Worm (Caenorhabditis elegans) whole organism, young adult: ENCODE results near the gene fsn-1.
A peak's percentile ranks its signal among the peaks of the same experiment; 100 is the strongest.
"Not testable (repeated sequence)": the region's sequence is repeated elsewhere in the genome, so short reads cannot be mapped to it uniquely, and the experiment has no call there.

Experiments
- C06A6.2 ChIP-seq: fragments of 200-800 bp; sonication (Bioruptor generic); conservative IDR thresholded peaks from 2 replicates; pipeline ENCODE4 v1.3.6; 2022; ENCODE audit warnings: missing genetic modification characterization, missing compliant biosample characterization
- C17E4.6 ChIP-seq: fragments of 200-800 bp; sonication (Bioruptor generic); IDR thresholded peaks from 2 replicates; pipeline ENCODE4 v1.3.6; 2022; ENCODE audit warnings: missing genetic modification reagents, missing genetic modification characterization, missing compliant biosample characterization
- F23B12.7 ChIP-seq: sonication (generic microtip); optimal IDR thresholded peaks from 2 replicates; lab custom pipeline; 2017; ENCODE audit warnings: missing genetic modification characterization, mild to moderate bottlenecking, missing compliant biosample characterization, antibody characterized with exemption, moderate library complexity; ENCODE audit not compliant: insufficient read depth
- F33H1.4 ChIP-seq: fragments of 200-800 bp; sonication (Bioruptor generic); IDR thresholded peaks from 2 replicates; pipeline ENCODE4 v1.3.6; 2022; ENCODE audit warnings: missing genetic modification reagents, missing genetic modification characterization, missing compliant biosample characterization
- K11D2.4 ChIP-seq: fragments of 200-800 bp; sonication (Bioruptor generic); IDR thresholded peaks from 2 replicates; pipeline ENCODE4 v1.3.6; 2022; ENCODE audit warnings: missing genetic modification reagents, missing genetic modification characterization, missing compliant biosample characterization
- Y67H2A.10 ChIP-seq: fragments of 200-800 bp; sonication (Bioruptor generic); conservative IDR thresholded peaks from 2 replicates; pipeline ENCODE4 v1.3.6; 2022; ENCODE audit warnings: missing genetic modification reagents, missing genetic modification characterization, missing compliant biosample characterization
- Y95B8A.8 ChIP-seq: fragments of 200-800 bp; sonication (Bioruptor generic); IDR thresholded peaks from 2 replicates; pipeline ENCODE4 v1.3.6; 2022; ENCODE audit warnings: missing genetic modification reagents, missing genetic modification characterization, missing compliant biosample characterization
- attf-3 ChIP-seq: fragments of 200-800 bp; sonication (Bioruptor generic); conservative IDR thresholded peaks from 2 replicates; pipeline ENCODE4 v1.3.6; 2022; ENCODE audit warnings: missing genetic modification reagents, missing genetic modification characterization, missing compliant biosample characterization
- attf-5 ChIP-seq: fragments of 200-800 bp; sonication (Bioruptor generic); optimal IDR thresholded peaks from 2 replicates; lab custom pipeline; 2018; ENCODE audit warnings: mild to moderate bottlenecking, missing genetic modification characterization, missing compliant biosample characterization
- cebp-1 ChIP-seq, 2 experiments: fragments of 200-800 bp in 1 of 2; sonication (Bioruptor generic) in 1 of 2; sonication (generic microtip) in 1 of 2; IDR thresholded peaks in 1 of 2; optimal IDR thresholded peaks in 1 of 2; 2 replicates each; pipeline versions ENCODE4 v1.3.6 to Lab custom; 2017 to 2022; ENCODE audit warnings: missing compliant biosample characterization in 2 of 2, missing genetic modification characterization in 2 of 2, mild to moderate bottlenecking in 1 of 2, missing genetic modification reagents in 1 of 2, moderate library complexity in 1 of 2
- cebp-2 ChIP-seq: fragments of 200-800 bp; sonication (Bioruptor generic); IDR thresholded peaks from 2 replicates; pipeline ENCODE4 v1.3.6; 2022; ENCODE audit warnings: missing genetic modification characterization, missing compliant biosample characterization
- ceh-100 ChIP-seq: fragments of 200-800 bp; sonication (Bioruptor generic); IDR thresholded peaks from 2 replicates; pipeline ENCODE4 v1.3.6; 2022; ENCODE audit warnings: missing genetic modification reagents, missing genetic modification characterization, missing compliant biosample characterization
- ceh-91 ChIP-seq: fragments of 200-800 bp; sonication (Bioruptor generic); IDR thresholded peaks from 2 replicates; pipeline ENCODE4 v1.3.6; 2022; ENCODE audit warnings: missing genetic modification reagents, missing genetic modification characterization, missing compliant biosample characterization
- egrh-3 ChIP-seq: fragments of 200-800 bp; sonication (Bioruptor generic); IDR thresholded peaks from 2 replicates; pipeline ENCODE4 v1.3.6; 2022; ENCODE audit warnings: missing genetic modification reagents, missing genetic modification characterization, missing compliant biosample characterization
- hlh-26 ChIP-seq: fragments of 200-800 bp; sonication (Bioruptor generic); conservative IDR thresholded peaks from 2 replicates; pipeline ENCODE4 v1.3.6; 2022; ENCODE audit warnings: missing genetic modification reagents, missing genetic modification characterization, missing compliant biosample characterization
- hmg-1.2 ChIP-seq: fragments of 200-800 bp; sonication (Bioruptor generic); IDR thresholded peaks from 2 replicates; pipeline ENCODE4 v1.3.6; 2022; ENCODE audit warnings: missing genetic modification reagents, missing genetic modification characterization, missing compliant biosample characterization
- hmg-20 ChIP-seq: fragments of 200-800 bp; sonication (Bioruptor generic); IDR thresholded peaks from 2 replicates; pipeline ENCODE4 v1.3.6; 2022; ENCODE audit warnings: missing genetic modification reagents, missing genetic modification characterization, missing compliant biosample characterization
- lin-26 ChIP-seq: fragments of 200-800 bp; sonication (Bioruptor generic); IDR thresholded peaks from 2 replicates; pipeline ENCODE4 v1.3.6; 2022; ENCODE audit warnings: missing genetic modification reagents, missing genetic modification characterization, missing compliant biosample characterization
- lin-40 ChIP-seq: sonication (generic microtip); optimal IDR thresholded peaks from 2 replicates; lab custom pipeline; 2016; ENCODE audit warnings: missing genetic modification characterization, mild to moderate bottlenecking, missing compliant biosample characterization, missing genotype, missing genetic modification reagents
- lin-54 ChIP-seq: fragments of 200-800 bp; sonication (Bioruptor generic); optimal IDR thresholded peaks from 2 replicates; lab custom pipeline; 2018; ENCODE audit warnings: mild to moderate bottlenecking, missing genetic modification characterization, missing compliant biosample characterization
- lsy-27 ChIP-seq: sonication (generic microtip); optimal IDR thresholded peaks from 2 replicates; lab custom pipeline; 2017; ENCODE audit warnings: missing genetic modification characterization, mild to moderate bottlenecking, missing compliant biosample characterization, antibody characterized with exemption, missing genotype, borderline replicate concordance; ENCODE audit not compliant: insufficient read depth
- madf-3 ChIP-seq: fragments of 200-800 bp; sonication (Bioruptor generic); IDR thresholded peaks from 2 replicates; pipeline ENCODE4 v1.3.6; 2022; ENCODE audit warnings: missing genetic modification reagents, missing genetic modification characterization, missing compliant biosample characterization
- mcd-1 ChIP-seq: fragments of 200-800 bp; sonication (Bioruptor generic); IDR thresholded peaks from 2 replicates; pipeline ENCODE4 v1.3.6; 2022; ENCODE audit warnings: missing genetic modification reagents, missing genetic modification characterization, missing compliant biosample characterization
- nfyb-1 ChIP-seq: fragments of 200-800 bp; sonication (Bioruptor generic); IDR thresholded peaks from 2 replicates; pipeline ENCODE4 v1.3.6; 2022; ENCODE audit warnings: missing genetic modification reagents, missing genetic modification characterization, missing compliant biosample characterization
- nhr-120 ChIP-seq: fragments of 200-800 bp; sonication (Bioruptor generic); IDR thresholded peaks from 2 replicates; pipeline ENCODE4 v1.3.6; 2022; ENCODE audit warnings: missing genetic modification characterization, missing compliant biosample characterization
- pbrm-1 ChIP-seq: fragments of 200-800 bp; sonication (Bioruptor generic); IDR thresholded peaks from 2 replicates; pipeline ENCODE4 v1.3.6; 2022; ENCODE audit warnings: missing genetic modification reagents, missing genetic modification characterization, missing compliant biosample characterization
- rpc-1 ChIP-seq, 2 experiments: fragments of 150-350 bp in 1 of 2; sonication (generic microtip) in 1 of 2; optimal IDR thresholded peaks; 2 replicates each; lab custom pipeline; 2014 to 2018; ENCODE audit warnings: missing biosample characterization in 1 of 2, missing genetic modification characterization in 1 of 2, missing genetic modification reagents in 1 of 2, missing genotype in 1 of 2
- snpc-4 ChIP-seq, 5 experiments: fragments of 150-350 bp in 1 of 5; sonication (generic microtip) in 4 of 5; optimal IDR thresholded peaks; 2 replicates each; lab custom pipeline; 2014 to 2018; ENCODE audit warnings: missing genetic modification characterization in 5 of 5, missing biosample characterization in 3 of 5, antibody characterized with exemption in 2 of 5, mild to moderate bottlenecking in 2 of 5, missing compliant biosample characterization in 2 of 5, missing genotype in 2 of 5, moderate library complexity in 2 of 5, missing genetic modification reagents in 1 of 5
- zfh-2 ChIP-seq: fragments of 200-800 bp; sonication (Bioruptor generic); conservative IDR thresholded peaks from 2 replicates; pipeline ENCODE4 v1.3.6; 2022; ENCODE audit warnings: missing genetic modification reagents, missing genetic modification characterization, missing compliant biosample characterization
- ztf-18 ChIP-seq: sonication (generic microtip); optimal IDR thresholded peaks from 2 replicates; lab custom pipeline; 2016; ENCODE audit warnings: missing genotype, mild to moderate bottlenecking, missing genetic modification characterization, missing compliant biosample characterization
- ztf-22 ChIP-seq: fragments of 200-800 bp; sonication (Bioruptor generic); optimal IDR thresholded peaks from 2 replicates; lab custom pipeline; 2018; ENCODE audit warnings: mild to moderate bottlenecking, missing genetic modification characterization, moderate library complexity, missing compliant biosample characterization
- ztf-26 ChIP-seq: sonication (generic microtip); optimal IDR thresholded peaks from 2 replicates; lab custom pipeline; 2017; ENCODE audit warnings: missing genetic modification characterization, missing compliant biosample characterization

Gene fsn-1

ce11 chrIII:4918906-4919305 lies 18.2 kb upstream of the fsn-1 start (continued):
- TF ChIP-seq egrh-3 (GFP tag; lab: Robert Waterston, UW) (no peak), ceh-91 (no peak), hlh-26 (GFP tag; lab: Robert Waterston, UW) (no peak)

DNA sequence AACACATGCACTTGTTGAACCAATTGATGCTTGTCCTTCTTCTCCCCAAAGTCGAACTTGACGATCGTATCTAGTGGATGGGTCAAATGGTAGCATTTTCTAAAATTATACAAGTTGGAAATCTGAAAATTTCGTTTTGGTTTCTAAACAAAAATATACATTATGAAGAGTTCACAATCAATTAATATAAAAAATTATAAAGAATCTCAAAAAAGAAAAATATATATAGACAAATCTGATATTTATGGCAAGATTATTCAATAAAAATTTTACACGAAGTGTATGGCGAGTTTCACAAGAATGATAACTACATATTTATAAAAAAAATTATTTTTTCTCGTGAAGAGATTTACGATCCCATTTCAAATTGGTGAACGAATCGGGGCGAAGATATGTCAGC lies 16.9 kb upstream of the fsn-1 start, which contains the start of gene ula-1:
Gene ula-1, minus strand, starts transcription at position 101 of the 400 bp plus-strand sequence.
- TF ChIP-seq hmg-20 (no peak), ztf-22 (GFP tag; lab: Kevin White, UChicago) (no peak), F23B12.7 (tag; lab: Kevin White, UChicago) (no peak), madf-3 (GFP tag; lab: Robert Waterston, UW) (no peak), lsy-27 (tag; lab: Kevin White, UChicago) (no peak)

ce11 chrIII:4922020-4922419 lies 15.1 kb upstream of the fsn-1 start, which contains the start of gene mmab-1:
Gene mmab-1 (minus strand): TSS chrIII:4922114.
- TF ChIP-seq hmg-1.2 (GFP tag; lab: Robert Waterston, UW): peak; percentile 13; the same call in 1 of the 2 replicates
- TF ChIP-seq ceh-91: 0 out of 2 replicates have a peak, but pooled peaks have one; percentile 11
- TF ChIP-seq attf-5 (GFP tag; lab: Kevin White, UChicago): peak; percentile 34
- TF ChIP-seq Y67H2A.10 (GFP tag; lab: Robert Waterston, UW): peak; percentile 42; the same call in 1 of the 2 replicates
- 0 out of 2 replicates have a peak, but pooled peaks have one; percentile 10 for TF ChIP-seq cebp-2 (GFP tag; lab: Robert Waterston, UW)
- not testable (repeated sequence) for TF ChIP-seq snpc-4 (GFP tag; optimal IDR thresholded peaks at IDR 0.05; lab: Kevin White, UChicago); rpc-1 (tag; optimal IDR thresholded peaks at IDR 0.05; lab: Kevin White, UChicago); cebp-1 (GFP tag; IDR thresholded peaks at IDR 0.05; lab: Robert Waterston, UW)
- TF ChIP-seq snpc-4 (tag; optimal IDR thresholded peaks at IDR 0.05; lab: Kevin White, UChicago): peak in 2 of 4 experiments; percentile 5 to 25
- TF ChIP-seq lin-40 (tag; lab: Kevin White, UChicago): peak; percentile 27
- TF ChIP-seq K11D2.4: peak; percentile 73
- peak; percentile 8 for TF ChIP-seq ztf-26 (tag; lab: Kevin White, UChicago)
- TF ChIP-seq egrh-3 (GFP tag; lab: Robert Waterston, UW): peak; percentile 34
- TF ChIP-seq F33H1.4: peak; percentile 44
- TF ChIP-seq lin-26 (GFP tag; lab: Robert Waterston, UW): peak; percentile 18; the same call in 1 of the 2 replicates
- peak; percentile 84 for TF ChIP-seq C06A6.2 (GFP tag; lab: Robert Waterston, UW)
- TF ChIP-seq zfh-2 (GFP tag; lab: Robert Waterston, UW): 0 out of 2 replicates have a peak, but pooled peaks have one; percentile 34
- TF ChIP-seq rpc-1 (optimal IDR thresholded peaks at IDR 0.05; lab: Kevin White, UChicago): peak; percentile 15
- TF ChIP-seq pbrm-1 (GFP tag; lab: Robert Waterston, UW): peak; percentile 55; the same call in 1 of the 2 replicates
- TF ChIP-seq C17E4.6 (GFP tag; lab: Robert Waterston, UW): peak; percentile 21; the same call in 1 of the 2 replicates
- TF ChIP-seq nhr-120 (GFP tag; lab: Robert Waterston, UW): 0 out of 2 replicates have a peak, but pooled peaks have one; percentile 76
- TF ChIP-seq ceh-100: peak; percentile 90
- peak; percentile 6 for TF ChIP-seq ztf-18 (tag; lab: Kevin White, UChicago)
- TF ChIP-seq attf-3 (GFP tag; lab: Robert Waterston, UW): peak; percentile 18; the same call in 1 of the 2 replicates
- TF ChIP-seq cebp-1 (tag; optimal IDR thresholded peaks at IDR 0.05; lab: Kevin White, UChicago): peak; percentile 36
- TF ChIP-seq mcd-1: peak; percentile 89
- TF ChIP-seq nfyb-1 (GFP tag; lab: Robert Waterston, UW): peak; percentile 55
- 0 out of 2 replicates have a peak, but pooled peaks have one; percentile 12 for TF ChIP-seq Y95B8A.8
- peak; percentile 11 for TF ChIP-seq lin-54
